Fruit fly (Drosophila melanogaster): ENCODE measurements around the gene CG31495.

Gene CG31495

DNA sequence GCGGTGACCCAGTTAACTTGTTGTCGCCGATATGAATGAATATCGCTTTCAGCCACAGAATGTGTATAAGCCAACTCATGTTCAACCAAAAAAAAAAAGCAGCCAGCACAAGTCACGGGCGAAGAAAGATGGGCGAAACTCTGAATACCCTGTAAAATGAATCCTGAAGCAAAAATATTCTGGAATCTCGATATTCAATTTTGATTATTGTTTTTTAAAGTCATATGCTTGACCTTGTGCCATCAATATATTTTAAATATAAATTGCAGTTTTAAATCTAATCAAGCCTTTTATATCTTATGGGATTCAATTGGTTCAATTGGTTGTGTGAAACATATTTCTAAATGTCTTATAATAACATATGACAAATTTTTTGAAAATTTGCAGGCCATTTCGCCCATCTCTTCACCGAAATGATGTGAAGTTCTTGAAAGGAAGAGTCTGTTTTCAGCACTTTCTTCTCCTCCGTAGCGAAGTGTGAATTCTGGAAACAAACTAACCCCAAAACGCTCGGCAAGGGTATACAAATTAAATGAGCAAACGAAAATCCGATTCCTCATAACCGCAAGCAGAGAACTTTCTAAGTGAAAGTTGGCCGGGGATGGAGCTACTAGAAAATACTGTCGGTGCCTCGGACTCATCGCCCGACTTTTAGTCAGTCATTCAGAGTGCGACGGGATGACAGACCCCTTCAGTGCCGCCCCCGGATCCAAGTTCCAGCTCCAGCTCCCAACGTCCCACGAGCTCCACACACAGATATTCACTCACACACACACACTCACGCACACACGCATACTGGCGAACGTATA is 24.0 kb downstream of the CG31495 start (continued):
- no peak for TF ChIP-seq pdm3 (GFP tag; optimal IDR thresholded peaks at IDR 0.05)
- TF ChIP-seq Ets21C (GFP tag; optimal IDR thresholded peaks at IDR 0.05): no peak
- peak; percentile 59 for TF ChIP-seq Eip78C (GFP tag)
- TF ChIP-seq CG10669 (GFP tag; optimal IDR thresholded peaks at IDR 0.05): no peak
- no peak for TF ChIP-seq Sox102F (GFP tag; optimal IDR thresholded peaks at IDR 0.05)
- no peak for TF ChIP-seq Sox14 (GFP tag; optimal IDR thresholded peaks at IDR 0.05)
- peak; percentile 20 for TF ChIP-seq Hr4 (GFP tag; optimal IDR thresholded peaks at IDR 0.05)
- TF ChIP-seq Hr39 (GFP tag; optimal IDR thresholded peaks at IDR 0.05): no peak
- no peak for TF ChIP-seq dsx (GFP tag; optimal IDR thresholded peaks at IDR 0.05; ENCODE audit: poor library complexity, severe bottlenecking)
- no peak for TF ChIP-seq topi (GFP tag; optimal IDR thresholded peaks at IDR 0.05)
- TF ChIP-seq Hr38 (GFP tag; optimal IDR thresholded peaks at IDR 0.05): no peak
- TF ChIP-seq CG11902 (GFP tag; optimal IDR thresholded peaks at IDR 0.05): no peak
- no peak for TF ChIP-seq CG9139 (GFP tag; optimal IDR thresholded peaks at IDR 0.05)
- TF ChIP-seq CG3919 (GFP tag; optimal IDR thresholded peaks at IDR 0.05): no peak
- TF ChIP-seq fd59A (GFP tag; optimal IDR thresholded peaks at IDR 0.05): no peak
- TF ChIP-seq fkh (GFP tag; optimal IDR thresholded peaks at IDR 0.05): no peak
- TF ChIP-seq Lpt (GFP tag; optimal IDR thresholded peaks at IDR 0.05): no peak

DNA sequence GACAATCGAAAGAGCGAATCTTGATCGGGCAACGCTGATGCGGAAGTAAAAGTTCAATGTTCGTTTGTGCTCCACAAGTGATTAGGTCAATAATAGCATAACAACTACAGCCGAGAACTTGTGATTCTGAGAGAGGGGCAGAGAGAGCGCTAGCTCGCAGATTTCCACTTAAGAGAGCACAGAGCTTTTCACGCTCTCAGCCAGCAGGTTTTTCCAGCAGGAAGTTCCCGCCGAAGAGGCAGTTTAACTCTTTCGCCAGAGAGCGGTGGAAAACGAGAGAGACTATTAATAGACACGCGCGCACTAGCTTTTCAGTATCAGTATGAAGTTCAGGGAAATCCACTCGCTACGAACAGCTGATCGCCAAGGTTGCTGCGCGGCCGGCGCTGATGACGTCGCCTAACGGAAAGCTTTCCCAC is 24.7 kb downstream of the CG31495 start:
- TF ChIP-seq ss (GFP tag; optimal IDR thresholded peaks at IDR 0.05) (peak in 1 of 2 experiments; percentile 29), Eip78C (GFP tag) (peak; percentile 22), CG11902 (GFP tag; optimal IDR thresholded peaks at IDR 0.05) (no peak), CG16779 (tag; optimal IDR thresholded peaks at IDR 0.05) (peak; percentile 2), svp (GFP tag) (peak; percentile 79), CG15336 (GFP tag; IDR thresholded peaks at IDR 0.05) (peak; percentile 47; the same call in 1 of the 2 replicates), eg (GFP tag; IDR thresholded peaks at IDR 0.05) (peak; percentile 50; the same call in 2 of the 3 replicates), CG6163 (GFP tag; IDR thresholded peaks at IDR 0.05) (0 out of 3 replicates have a peak, but pooled peaks have one; percentile 43), Gug (GFP tag; IDR thresholded peaks at IDR 0.05) (no peak), CG6276 (GFP tag; optimal IDR thresholded peaks at IDR 0.05) (peak; percentile 3)

DNA sequence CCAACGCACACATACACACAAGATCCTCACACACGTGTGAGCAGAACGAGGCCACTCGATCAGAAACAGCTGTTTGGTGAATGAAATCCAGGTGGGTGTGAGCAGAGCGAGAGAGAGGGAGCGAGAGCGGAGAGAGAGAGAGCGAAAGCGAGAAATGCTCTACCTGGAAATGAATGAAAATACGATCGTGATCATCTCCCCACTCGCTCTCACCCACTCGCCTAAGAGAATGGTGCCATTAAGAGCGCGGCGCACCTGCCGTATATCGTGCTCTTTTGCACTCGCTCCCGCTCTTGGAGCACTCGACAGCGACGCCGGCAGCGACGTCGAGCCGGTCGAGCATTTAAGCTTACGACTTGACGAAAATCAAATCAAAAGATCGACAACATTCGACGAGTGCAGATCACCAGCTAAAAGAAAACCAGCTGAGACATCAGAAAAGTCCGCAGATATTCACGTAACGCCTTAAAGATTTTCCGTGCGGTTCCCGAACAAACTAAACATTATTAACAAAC is 26.9 kb downstream of the CG31495 start, which contains the start of the genes tal-1A, tal-2A, tal-3A and tal-AA:
TSS of gene tal-1A (plus strand) at position 374 of the 515 bp plus-strand sequence.
TSS of gene tal-2A (plus strand) at position 374 of the 515 bp plus-strand sequence.
TSS of gene tal-3A (plus strand) at position 374 of the 515 bp plus-strand sequence.
TSS of gene tal-AA (plus strand) at position 374 of the 515 bp plus-strand sequence.
- TF ChIP-seq CG8119 (GFP tag; IDR thresholded peaks at IDR 0.05) (peak; percentile 57; the same call in 1 of the 3 replicates), Met (GFP tag; optimal IDR thresholded peaks at IDR 0.05) (peak; percentile 11), Lpt (GFP tag; optimal IDR thresholded peaks at IDR 0.05) (peak; percentile 30), CG4318 (GFP tag; optimal IDR thresholded peaks at IDR 0.05) (no peak), CG8319 (GFP tag; optimal IDR thresholded peaks at IDR 0.05) (no peak), Eip93F (GFP tag; optimal IDR thresholded peaks at IDR 0.05) (peak; percentile 75), CG3032 (tag; optimal IDR thresholded peaks at IDR 0.05) (peak; percentile 0), CG15336 (GFP tag; IDR thresholded peaks at IDR 0.05) (peak; percentile 74), OdsH (GFP tag; optimal IDR thresholded peaks at IDR 0.05) (no peak), salr (GFP tag; optimal IDR thresholded peaks at IDR 0.05) (no peak), spab (GFP tag; optimal IDR thresholded peaks at IDR 0.05) (no peak), Sox102F (GFP tag; optimal IDR thresholded peaks at IDR 0.05) (peak; percentile 79), CG34406 (GFP tag; optimal IDR thresholded peaks at IDR 0.05) (peak; percentile 4), pdm3 (GFP tag; optimal IDR thresholded peaks at IDR 0.05) (no peak), CG8632 (GFP tag; optimal IDR thresholded peaks at IDR 0.05) (peak; percentile 25), net (GFP tag; optimal IDR thresholded peaks at IDR 0.05) (peak; percentile 64), esn (GFP tag; optimal IDR thresholded peaks at IDR 0.05) (peak; percentile 56), fkh (GFP tag; optimal IDR thresholded peaks at IDR 0.05) (peak; percentile 23), CG10669 (GFP tag; optimal IDR thresholded peaks at IDR 0.05) (no peak), Sox14 (GFP tag; optimal IDR thresholded peaks at IDR 0.05) (peak; percentile 21), CG7368 (GFP tag; optimal IDR thresholded peaks at IDR 0.05) (peak; percentile 7), svp (GFP tag) (peak; percentile 83), CG6854 (GFP tag; optimal IDR thresholded peaks at IDR 0.05) (peak; percentile 75), CG3919 (GFP tag; optimal IDR thresholded peaks at IDR 0.05) (peak; percentile 51), Eip75B (GFP tag; optimal IDR thresholded peaks at IDR 0.05) (peak; percentile 60), cyc (GFP tag; optimal IDR thresholded peaks at IDR 0.05) (peak; percentile 8), Sox15 (GFP tag; optimal IDR thresholded peaks at IDR 0.05) (no peak), CG11762 (GFP tag; optimal IDR thresholded peaks at IDR 0.05; ENCODE audit: insufficient read depth) (peak; percentile 5), Eip78C (GFP tag) (peak; percentile 84), eg (GFP tag; IDR thresholded peaks at IDR 0.05) (peak; percentile 76; the same call in 2 of the 3 replicates), dsx (GFP tag; optimal IDR thresholded peaks at IDR 0.05; ENCODE audit: poor library complexity, severe bottlenecking) (peak; percentile 30), CG6792 (GFP tag; optimal IDR thresholded peaks at IDR 0.05) (no peak)
